Worm (Caenorhabditis elegans) whole organism, mixed stage, embryonic: ENCODE results near the gene T28H11.7.

Source experiments
- M03D4.4 ChIP-seq: sonication (generic microtip); optimal IDR thresholded peaks from 2 replicates; lab custom pipeline; 2017; ENCODE audit warnings: mild to moderate bottlenecking, missing genetic modification characterization, missing compliant biosample characterization
- elt-1 ChIP-seq: sonication (generic microtip); optimal IDR thresholded peaks from 2 replicates; lab custom pipeline; 2017; ENCODE audit warnings: missing genetic modification characterization, mild to moderate bottlenecking, missing compliant biosample characterization, antibody characterized with exemption, moderate library complexity, borderline replicate concordance; ENCODE audit not compliant: insufficient read depth
- lsy-2 ChIP-seq: fragments of 150-350 bp; optimal IDR thresholded peaks from 2 replicates; lab custom pipeline; 2014; ENCODE audit warnings: missing biosample characterization, missing genetic modification characterization
- pha-4 ChIP-seq: fragments of 150-350 bp; optimal IDR thresholded peaks from 2 replicates; lab custom pipeline; 2018; ENCODE audit warnings: missing biosample characterization, missing genetic modification reagents, missing genetic modification characterization
- snpc-4 ChIP-seq: fragments of 150-350 bp; optimal IDR thresholded peaks from 2 replicates; lab custom pipeline; 2014; ENCODE audit warnings: missing biosample characterization, missing genetic modification characterization
- tbx-8 ChIP-seq: fragments of 200-800 bp; sonication (Bioruptor generic); optimal IDR thresholded peaks from 2 replicates; lab custom pipeline; 2018; ENCODE audit warnings: mild to moderate bottlenecking, missing genetic modification characterization, moderate library complexity, missing compliant biosample characterization
- unc-120 ChIP-seq: sonication (generic microtip); optimal IDR thresholded peaks from 2 replicates; lab custom pipeline; 2017; ENCODE audit warnings: missing genetic modification characterization, missing compliant biosample characterization; ENCODE audit not compliant: poor library complexity, severe bottlenecking
- unc-62 ChIP-seq: fragments of 150-350 bp; optimal IDR thresholded peaks from 2 replicates; lab custom pipeline; 2014; ENCODE audit warnings: missing biosample characterization, missing genetic modification reagents, missing genetic modification characterization
- ztf-11 ChIP-seq: fragments of 150-350 bp; optimal IDR thresholded peaks from 2 replicates; lab custom pipeline; 2014; ENCODE audit warnings: missing biosample characterization, missing genetic modification characterization

ce11 chrIV:5054297-5054696 lies 37.3 kb upstream of the T28H11.7 start:
- TF ChIP-seq snpc-4 (tag; lab: Kevin White, UChicago) (no peak), ztf-11 (tag; lab: Kevin White, UChicago) (no peak), M03D4.4 (tag; lab: Kevin White, UChicago) (no peak), elt-1 (tag; lab: Kevin White, UChicago) (no peak), unc-62 (no peak), pha-4 (tag; lab: Kevin White, UChicago) (no peak), unc-120 (tag; lab: Kevin White, UChicago) (no peak), tbx-8 (GFP tag; lab: Kevin White, UChicago) (no peak), lsy-2 (tag; lab: Kevin White, UChicago) (no peak)
